Worm (Caenorhabditis elegans) whole organism, young adult: Measurements from ENCODE around the gene osta-3.

ENCODE experiments used
- B0019.2 ChIP-seq: fragments of 200-800 bp; sonication (Bioruptor generic); conservative IDR thresholded peaks from 2 replicates; pipeline ENCODE4 v1.3.6; 2022; ENCODE audit warnings: missing genetic modification reagents, missing genetic modification characterization, missing compliant biosample characterization
- C17E4.6 ChIP-seq: fragments of 200-800 bp; sonication (Bioruptor generic); IDR thresholded peaks from 2 replicates; pipeline ENCODE4 v1.3.6; 2022; ENCODE audit warnings: missing genetic modification reagents, missing genetic modification characterization, missing compliant biosample characterization
- D2030.7 ChIP-seq: fragments of 200-800 bp; sonication (Bioruptor generic); IDR thresholded peaks from 2 replicates; pipeline ENCODE4 v1.3.6; 2022; ENCODE audit warnings: missing genetic modification reagents, missing genetic modification characterization, missing compliant biosample characterization
- F23B12.7 ChIP-seq: sonication (generic microtip); optimal IDR thresholded peaks from 2 replicates; lab custom pipeline; 2017; ENCODE audit warnings: missing genetic modification characterization, mild to moderate bottlenecking, missing compliant biosample characterization, antibody characterized with exemption, moderate library complexity; ENCODE audit not compliant: insufficient read depth
- F33H1.4 ChIP-seq: fragments of 200-800 bp; sonication (Bioruptor generic); IDR thresholded peaks from 2 replicates; pipeline ENCODE4 v1.3.6; 2022; ENCODE audit warnings: missing genetic modification reagents, missing genetic modification characterization, missing compliant biosample characterization
- F37B4.10 ChIP-seq: fragments of 200-800 bp; sonication (Bioruptor generic); IDR thresholded peaks from 2 replicates; pipeline ENCODE4 v1.3.6; 2022; ENCODE audit warnings: missing genetic modification characterization, missing compliant biosample characterization
- F49E8.2 ChIP-seq: sonication (generic microtip); optimal IDR thresholded peaks from 3 replicates; lab custom pipeline; 2017; ENCODE audit warnings: missing genetic modification characterization, mild to moderate bottlenecking, missing compliant biosample characterization, antibody characterized with exemption, moderate library complexity; ENCODE audit not compliant: insufficient read depth
- Y53F4B.3 ChIP-seq: fragments of 200-800 bp; sonication (Bioruptor generic); IDR thresholded peaks from 2 replicates; pipeline ENCODE4 v1.3.6; 2022; ENCODE audit warnings: missing genetic modification reagents, missing genetic modification characterization, missing compliant biosample characterization
- ama-1 ChIP-seq, 3 experiments: fragments of 150-350 bp in 1 of 3; sonication (generic microtip) in 2 of 3; optimal IDR thresholded peaks; 2 replicates each; lab custom pipeline; 2014 to 2018; ENCODE audit warnings: missing biosample characterization in 2 of 3, missing genetic modification characterization in 2 of 3, missing genetic modification reagents in 2 of 3
- aptf-2 ChIP-seq: fragments of 200-800 bp; sonication (Bioruptor generic); conservative IDR thresholded peaks from 2 replicates; pipeline ENCODE4 v1.3.6; 2022; ENCODE audit warnings: missing genetic modification reagents, missing genetic modification characterization, missing compliant biosample characterization
- atf-7 ChIP-seq: sonication (generic microtip); optimal IDR thresholded peaks from 2 replicates; lab custom pipeline; 2017; ENCODE audit warnings: mild to moderate bottlenecking, missing genetic modification characterization, missing compliant biosample characterization
- athp-1 ChIP-seq: sonication (generic microtip); optimal IDR thresholded peaks from 2 replicates; lab custom pipeline; 2017; ENCODE audit warnings: mild to moderate bottlenecking, missing genetic modification characterization, missing compliant biosample characterization
- bed-1 ChIP-seq: fragments of 200-800 bp; sonication (Bioruptor generic); IDR thresholded peaks from 2 replicates; pipeline ENCODE4 v1.3.6; 2022; ENCODE audit warnings: missing genetic modification reagents, missing genetic modification characterization, missing compliant biosample characterization
- bed-2 ChIP-seq: fragments of 200-800 bp; sonication (Bioruptor generic); IDR thresholded peaks from 2 replicates; pipeline ENCODE4 v1.3.6; 2022; ENCODE audit warnings: missing genetic modification reagents, missing genetic modification characterization, missing compliant biosample characterization
- cebp-1 ChIP-seq, 2 experiments: fragments of 200-800 bp in 1 of 2; sonication (Bioruptor generic) in 1 of 2; sonication (generic microtip) in 1 of 2; IDR thresholded peaks in 1 of 2; optimal IDR thresholded peaks in 1 of 2; 2 replicates each; pipeline versions ENCODE4 v1.3.6 to Lab custom; 2017 to 2022; ENCODE audit warnings: missing compliant biosample characterization in 2 of 2, missing genetic modification characterization in 2 of 2, mild to moderate bottlenecking in 1 of 2, missing genetic modification reagents in 1 of 2, moderate library complexity in 1 of 2
- cebp-2 ChIP-seq: fragments of 200-800 bp; sonication (Bioruptor generic); IDR thresholded peaks from 2 replicates; pipeline ENCODE4 v1.3.6; 2022; ENCODE audit warnings: missing genetic modification characterization, missing compliant biosample characterization
- ceh-40 ChIP-seq: fragments of 200-800 bp; sonication (Bioruptor generic); IDR thresholded peaks from 2 replicates; pipeline ENCODE4 v1.3.6; 2022; ENCODE audit warnings: missing genetic modification characterization, missing compliant biosample characterization
- ceh-79 ChIP-seq: sonication (generic microtip); optimal IDR thresholded peaks from 2 replicates; lab custom pipeline; 2017; ENCODE audit warnings: mild to moderate bottlenecking, missing genetic modification characterization, missing compliant biosample characterization
- chd-7 ChIP-seq: sonication (generic microtip); optimal IDR thresholded peaks from 2 replicates; lab custom pipeline; 2016; ENCODE audit warnings: mild to moderate bottlenecking, missing genetic modification characterization, moderate library complexity, missing compliant biosample characterization
- dpff-1 ChIP-seq: sonication (generic microtip); optimal IDR thresholded peaks from 2 replicates; lab custom pipeline; 2017; ENCODE audit warnings: mild to moderate bottlenecking, missing genetic modification characterization, missing compliant biosample characterization
- efl-1 ChIP-seq: fragments of 150-350 bp; optimal IDR thresholded peaks from 2 replicates; lab custom pipeline; 2014; ENCODE audit warnings: missing biosample characterization, missing genetic modification reagents, missing genetic modification characterization
- hmg-20 ChIP-seq: fragments of 200-800 bp; sonication (Bioruptor generic); IDR thresholded peaks from 2 replicates; pipeline ENCODE4 v1.3.6; 2022; ENCODE audit warnings: missing genetic modification reagents, missing genetic modification characterization, missing compliant biosample characterization
- hsf-1 ChIP-seq: fragments of 200-800 bp; sonication (Bioruptor generic); IDR thresholded peaks from 2 replicates; pipeline ENCODE4 v1.3.6; 2022; ENCODE audit warnings: missing genetic modification reagents, missing genetic modification characterization, missing compliant biosample characterization
- lag-1 ChIP-seq: fragments of 200-800 bp; sonication (Bioruptor generic); IDR thresholded peaks from 2 replicates; pipeline ENCODE4 v1.3.6; 2022; ENCODE audit warnings: missing genetic modification reagents, missing genetic modification characterization, missing compliant biosample characterization
- let-607 ChIP-seq, 2 experiments: fragments of 200-800 bp in 1 of 2; sonication (Bioruptor generic) in 1 of 2; sonication (generic microtip) in 1 of 2; optimal IDR thresholded peaks; 2 replicates each; lab custom pipeline; 2016 to 2018; ENCODE audit warnings: mild to moderate bottlenecking in 2 of 2, missing compliant biosample characterization in 2 of 2, missing genetic modification characterization in 2 of 2, moderate library complexity in 2 of 2, missing genotype in 1 of 2
- lin-26 ChIP-seq: fragments of 200-800 bp; sonication (Bioruptor generic); IDR thresholded peaks from 2 replicates; pipeline ENCODE4 v1.3.6; 2022; ENCODE audit warnings: missing genetic modification reagents, missing genetic modification characterization, missing compliant biosample characterization
- lin-40 ChIP-seq: sonication (generic microtip); optimal IDR thresholded peaks from 2 replicates; lab custom pipeline; 2016; ENCODE audit warnings: missing genetic modification characterization, mild to moderate bottlenecking, missing compliant biosample characterization, missing genotype, missing genetic modification reagents
- lin-54 ChIP-seq: fragments of 200-800 bp; sonication (Bioruptor generic); optimal IDR thresholded peaks from 2 replicates; lab custom pipeline; 2018; ENCODE audit warnings: mild to moderate bottlenecking, missing genetic modification characterization, missing compliant biosample characterization
- lsl-1 ChIP-seq: fragments of 200-800 bp; sonication (Bioruptor generic); optimal IDR thresholded peaks from 2 replicates; lab custom pipeline; 2018; ENCODE audit warnings: mild to moderate bottlenecking, missing genetic modification characterization, moderate library complexity, missing compliant biosample characterization
- lsy-27 ChIP-seq: sonication (generic microtip); optimal IDR thresholded peaks from 2 replicates; lab custom pipeline; 2017; ENCODE audit warnings: missing genetic modification characterization, mild to moderate bottlenecking, missing compliant biosample characterization, antibody characterized with exemption, missing genotype, borderline replicate concordance; ENCODE audit not compliant: insufficient read depth
- madf-3 ChIP-seq: fragments of 200-800 bp; sonication (Bioruptor generic); IDR thresholded peaks from 2 replicates; pipeline ENCODE4 v1.3.6; 2022; ENCODE audit warnings: missing genetic modification reagents, missing genetic modification characterization, missing compliant biosample characterization
- madf-6 ChIP-seq: fragments of 200-800 bp; sonication (Bioruptor generic); IDR thresholded peaks from 2 replicates; pipeline ENCODE4 v1.3.6; 2022; ENCODE audit warnings: missing genetic modification reagents, missing genetic modification characterization, missing compliant biosample characterization
- mcd-1 ChIP-seq: fragments of 200-800 bp; sonication (Bioruptor generic); IDR thresholded peaks from 2 replicates; pipeline ENCODE4 v1.3.6; 2022; ENCODE audit warnings: missing genetic modification reagents, missing genetic modification characterization, missing compliant biosample characterization
- nfya-1 ChIP-seq: sonication (generic microtip); optimal IDR thresholded peaks from 2 replicates; lab custom pipeline; 2017; ENCODE audit warnings: antibody characterized with exemption, missing compliant biosample characterization, missing genetic modification characterization, borderline replicate concordance; ENCODE audit not compliant: insufficient read depth
- nfya-2 ChIP-seq: fragments of 200-800 bp; sonication (Bioruptor generic); IDR thresholded peaks from 2 replicates; pipeline ENCODE4 v1.3.6; 2022; ENCODE audit warnings: missing genetic modification reagents, missing genetic modification characterization, missing compliant biosample characterization
- nhr-120 ChIP-seq: fragments of 200-800 bp; sonication (Bioruptor generic); IDR thresholded peaks from 2 replicates; pipeline ENCODE4 v1.3.6; 2022; ENCODE audit warnings: missing genetic modification characterization, missing compliant biosample characterization
- rec-8 ChIP-seq, 2 experiments: sonication (generic microtip); optimal IDR thresholded peaks; 2 replicates each; lab custom pipeline; 2016; ENCODE audit warnings: mild to moderate bottlenecking in 2 of 2, missing genetic modification characterization in 2 of 2, missing genetic modification reagents in 2 of 2, missing genotype in 2 of 2, missing biosample characterization in 1 of 2, missing compliant biosample characterization in 1 of 2, moderate library complexity in 1 of 2
- sdz-38 ChIP-seq: sonication (generic microtip); optimal IDR thresholded peaks from 2 replicates; lab custom pipeline; 2016; ENCODE audit warnings: missing genotype, missing genetic modification characterization, missing compliant biosample characterization
- sea-2 ChIP-seq: fragments of 200-800 bp; sonication (Bioruptor generic); IDR thresholded peaks from 2 replicates; pipeline ENCODE4 v1.3.6; 2022; ENCODE audit warnings: missing genetic modification characterization, missing compliant biosample characterization
- snpc-1.3 ChIP-seq: sonication (generic microtip); optimal IDR thresholded peaks from 2 replicates; lab custom pipeline; 2017; ENCODE audit warnings: missing genetic modification characterization, mild to moderate bottlenecking, missing compliant biosample characterization, antibody characterized with exemption, moderate library complexity, missing genotype, missing genetic modification reagents; ENCODE audit not compliant: insufficient read depth
- sptf-2 ChIP-seq: fragments of 200-800 bp; sonication (Bioruptor generic); optimal IDR thresholded peaks from 2 replicates; lab custom pipeline; 2018; ENCODE audit warnings: mild to moderate bottlenecking, missing genetic modification characterization, missing compliant biosample characterization
- tbp1 ChIP-seq: fragments of 200-800 bp; sonication (Bioruptor generic); optimal IDR thresholded peaks from 2 replicates; lab custom pipeline; 2018; ENCODE audit warnings: mild to moderate bottlenecking, missing genetic modification characterization, missing compliant biosample characterization
- tbx-9 ChIP-seq: sonication (generic microtip); optimal IDR thresholded peaks from 2 replicates; lab custom pipeline; 2016; ENCODE audit warnings: borderline replicate concordance, missing genetic modification characterization, inconsistent platforms, missing compliant biosample characterization
- unc-62 ChIP-seq: fragments of 150-350 bp; optimal IDR thresholded peaks from 2 replicates; lab custom pipeline; 2014; ENCODE audit warnings: missing biosample characterization, missing genetic modification reagents, missing genetic modification characterization
- zfh-2 ChIP-seq: fragments of 200-800 bp; sonication (Bioruptor generic); conservative IDR thresholded peaks from 2 replicates; pipeline ENCODE4 v1.3.6; 2022; ENCODE audit warnings: missing genetic modification reagents, missing genetic modification characterization, missing compliant biosample characterization
- ztf-6 ChIP-seq: fragments of 200-800 bp; sonication (Bioruptor generic); IDR thresholded peaks from 2 replicates; pipeline ENCODE4 v1.3.6; 2022; ENCODE audit warnings: missing genetic modification reagents, missing genetic modification characterization, missing compliant biosample characterization

osta-3 gene

ce11 chrII:14814894-14815568, 2.7 kb downstream of the osta-3 start, which contains the start of gene W01D2.1:
Gene W01D2.1 (plus strand): TSS chrII:14815518.
- peak; percentile 90 for TF ChIP-seq F33H1.4
- no peak for TF ChIP-seq lsy-27 (tag; lab: Kevin White, UChicago)
- TF ChIP-seq B0019.2 (GFP tag; lab: Robert Waterston, UW), result no peak
- TF ChIP-seq dpff-1 (tag; lab: Kevin White, UChicago), result no peak
- TF ChIP-seq cebp-2, result no peak
- no peak for TF ChIP-seq sea-2 (GFP tag; lab: Robert Waterston, UW)
- no peak for TF ChIP-seq ztf-6 (GFP tag; lab: Robert Waterston, UW)
- no peak for TF ChIP-seq let-607 (tag; optimal IDR thresholded peaks at IDR 0.05; lab: Kevin White, UChicago)
- no peak for TF ChIP-seq tbp1 (GFP tag; lab: Kevin White, UChicago)
- TF ChIP-seq tbx-9 (tag; lab: Kevin White, UChicago), result no peak
- peak; percentile 39; the same call in 1 of the 2 replicates for TF ChIP-seq hsf-1 (GFP tag; lab: Robert Waterston, UW)
- no peak for TF ChIP-seq sptf-2 (GFP tag; lab: Kevin White, UChicago)
- TF ChIP-seq mcd-1 (GFP tag; lab: Robert Waterston, UW), result 0 out of 2 replicates have a peak, but pooled peaks have one; percentile 36
- peak; percentile 65; the same call in 1 of the 2 replicates for TF ChIP-seq D2030.7
- TF ChIP-seq nhr-120 (GFP tag; lab: Robert Waterston, UW), result no peak
- TF ChIP-seq snpc-1.3 (tag; lab: Kevin White, UChicago), result peak; percentile 58
- TF ChIP-seq athp-1 (tag; lab: Kevin White, UChicago), result no peak
- TF ChIP-seq ceh-79, result no peak
- no peak for TF ChIP-seq bed-2 (GFP tag; lab: Robert Waterston, UW)
- TF ChIP-seq chd-7, result no peak
- TF ChIP-seq zfh-2 (GFP tag; lab: Robert Waterston, UW), result no peak
- no peak for TF ChIP-seq sdz-38 (tag; lab: Kevin White, UChicago)
- TF ChIP-seq atf-7 (tag; lab: Kevin White, UChicago), result no peak
- TF ChIP-seq unc-62 (GFP tag; lab: Kevin White, UChicago), result no peak
- TF ChIP-seq lin-54 (GFP tag; lab: Kevin White, UChicago), result peak; percentile 87
- TF ChIP-seq aptf-2 (GFP tag; lab: Robert Waterston, UW), result no peak
- TF ChIP-seq nfya-2 (GFP tag; lab: Robert Waterston, UW), result no peak
- TF ChIP-seq madf-3, result no peak
- TF ChIP-seq lin-26, result no peak
- no peak for TF ChIP-seq lag-1
- no peak for TF ChIP-seq hmg-20 (GFP tag; lab: Robert Waterston, UW)
- TF ChIP-seq bed-1, result no peak
- TF ChIP-seq lin-40 (tag; lab: Kevin White, UChicago), result peak; percentile 35
- TF ChIP-seq ama-1 (optimal IDR thresholded peaks at IDR 0.05; lab: Kevin White, UChicago), result no peak
- peak in 1 of 2 experiments; percentile 10 for TF ChIP-seq ama-1 (GFP tag; optimal IDR thresholded peaks at IDR 0.05; lab: Kevin White, UChicago)
- peak; percentile 60 for TF ChIP-seq lsl-1 (GFP tag; lab: Kevin White, UChicago)
- no peak for TF ChIP-seq ceh-40 (GFP tag; lab: Robert Waterston, UW)
- TF ChIP-seq C17E4.6, result no peak
- no peak for TF ChIP-seq cebp-1 (GFP tag; IDR thresholded peaks at IDR 0.05; lab: Robert Waterston, UW)
- peak; percentile 27 for TF ChIP-seq cebp-1 (tag; optimal IDR thresholded peaks at IDR 0.05; lab: Kevin White, UChicago)
- TF ChIP-seq F49E8.2 (tag; lab: Kevin White, UChicago), result peak; percentile 19
- TF ChIP-seq Y53F4B.3 (GFP tag; lab: Robert Waterston, UW), result no peak
- no peak for TF ChIP-seq rec-8 (tag; optimal IDR thresholded peaks at IDR 0.05; lab: Kevin White, UChicago)
- TF ChIP-seq efl-1 (GFP tag; lab: Kevin White, UChicago), result peak; percentile 67
- TF ChIP-seq F37B4.10 (GFP tag; lab: Robert Waterston, UW), result no peak
- TF ChIP-seq madf-6 (GFP tag; lab: Robert Waterston, UW), result peak; percentile 68
- peak; percentile 49 for TF ChIP-seq F23B12.7
- no peak for TF ChIP-seq nfya-1 (tag; lab: Kevin White, UChicago)
